Worm (Caenorhabditis elegans) whole organism, L4/young adult: ENCODE measurements around the gene msp-74.

ENCODE experiments used
- W03F9.2 ChIP-seq: fragments of 150-350 bp; optimal IDR thresholded peaks from 2 replicates; lab custom pipeline; 2014; ENCODE audit warnings: missing biosample characterization, missing genetic modification characterization
- dao-5 ChIP-seq: sonication (generic microtip); optimal IDR thresholded peaks from 2 replicates; lab custom pipeline; 2016; ENCODE audit warnings: missing genotype, missing genetic modification characterization, moderate library complexity, missing compliant biosample characterization
- him-1 ChIP-seq: sonication (generic microtip); optimal IDR thresholded peaks from 2 replicates; lab custom pipeline; 2016; ENCODE audit warnings: missing genotype, missing genetic modification reagents, missing genetic modification characterization, missing compliant biosample characterization

ce11 chrII:5112082-5112481 is 3.1 kb downstream of the msp-74 start, which contains the start of gene F09C12.8:
- no peak for TF ChIP-seq him-1 (tag; lab: Kevin White, UChicago)
- no peak for TF ChIP-seq dao-5 (tag; lab: Kevin White, UChicago)
- TF ChIP-seq W03F9.2 = no peak
